Worm (Caenorhabditis elegans) whole organism, L4 larva: Measurements from ENCODE around the gene Y71H2AL.4.

ENCODE experiments used
- F26F4.8 ChIP-seq: fragments of 200-800 bp; sonication (Bioruptor generic); conservative IDR thresholded peaks from 2 replicates; pipeline ENCODE4 v1.3.6; 2022; ENCODE audit warnings: missing genetic modification characterization, missing compliant biosample characterization
- F37D6.2 ChIP-seq: sonication (generic microtip); optimal IDR thresholded peaks from 2 replicates; lab custom pipeline; 2016; ENCODE audit warnings: mild to moderate bottlenecking, missing genetic modification characterization, missing compliant biosample characterization
- F49E8.2 ChIP-seq: sonication (generic microtip); optimal IDR thresholded peaks from 2 replicates; lab custom pipeline; 2016; ENCODE audit warnings: missing compliant biosample characterization, mild to moderate bottlenecking, missing genetic modification characterization, borderline replicate concordance
- Y105C5A.15 ChIP-seq: fragments of 200-800 bp; sonication (Bioruptor generic); IDR thresholded peaks from 2 replicates; pipeline ENCODE4 v1.3.6; 2022; ENCODE audit warnings: missing genetic modification characterization, missing compliant biosample characterization
- Y75B8A.6 ChIP-seq: fragments of 200-800 bp; sonication (Bioruptor generic); IDR thresholded peaks from 2 replicates; pipeline ENCODE4 v1.3.6; 2022; ENCODE audit warnings: missing genetic modification reagents, missing genetic modification characterization, missing compliant biosample characterization
- ZK546.5 ChIP-seq, 2 experiments: sonication (generic microtip); optimal IDR thresholded peaks; 2 replicates each; lab custom pipeline; 2017; ENCODE audit warnings: missing biosample characterization in 2 of 2, missing genetic modification characterization in 2 of 2
- aha-1 ChIP-seq: fragments of 150-350 bp; peaks from one replicate; lab custom pipeline; 2014; ENCODE audit warnings: missing biosample characterization, missing genetic modification characterization
- ama-1 ChIP-seq: fragments of 150-350 bp; optimal IDR thresholded peaks from 2 replicates; lab custom pipeline; 2014; ENCODE audit warnings: inconsistent platforms, mixed read lengths
- ceh-20 ChIP-seq: fragments of 200-800 bp; sonication (Bioruptor generic); IDR thresholded peaks from 2 replicates; pipeline ENCODE4 v1.3.6; 2022; ENCODE audit warnings: missing genetic modification reagents, missing genetic modification characterization, missing compliant biosample characterization
- ceh-28 ChIP-seq: fragments of 150-350 bp; optimal IDR thresholded peaks from 2 replicates; lab custom pipeline; 2014; ENCODE audit warnings: missing biosample characterization, missing genetic modification reagents, missing genetic modification characterization
- ctbp-1 ChIP-seq: fragments of 200-800 bp; sonication (Bioruptor generic); IDR thresholded peaks from 2 replicates; pipeline ENCODE4 v1.3.6; 2022; ENCODE audit warnings: missing genetic modification reagents, missing genetic modification characterization, missing compliant biosample characterization
- daf-16 ChIP-seq, 3 experiments: sonication (generic microtip); optimal IDR thresholded peaks; 2 replicates each; lab custom pipeline; 2016 to 2017; ENCODE audit warnings: missing genetic modification characterization in 3 of 3, missing genetic modification reagents in 3 of 3, mild to moderate bottlenecking in 2 of 3, missing compliant biosample characterization in 2 of 3, missing biosample characterization in 1 of 3, moderate library complexity in 1 of 3
- daf-19 ChIP-seq: fragments of 200-800 bp; sonication (Bioruptor generic); conservative IDR thresholded peaks from 2 replicates; pipeline ENCODE4 v1.3.6; 2022; ENCODE audit warnings: missing genetic modification characterization, missing compliant biosample characterization
- daf-8 ChIP-seq: fragments of 200-800 bp; sonication (Bioruptor generic); IDR thresholded peaks from 2 replicates; pipeline ENCODE4 v1.3.6; 2022; ENCODE audit warnings: missing genetic modification characterization, missing compliant biosample characterization
- dmd-6 ChIP-seq: fragments of 200-800 bp; sonication (Bioruptor generic); IDR thresholded peaks from 2 replicates; pipeline ENCODE4 v1.3.6; 2022; ENCODE audit warnings: missing genetic modification reagents, missing genetic modification characterization, missing compliant biosample characterization
- dve-1 ChIP-seq: sonication (generic microtip); optimal IDR thresholded peaks from 2 replicates; lab custom pipeline; 2017; ENCODE audit warnings: antibody characterized with exemption, mild to moderate bottlenecking, missing genetic modification characterization, missing compliant biosample characterization; ENCODE audit not compliant: insufficient read depth
- hlh-11 ChIP-seq: fragments of 200-800 bp; sonication (Bioruptor generic); optimal IDR thresholded peaks from 2 replicates; lab custom pipeline; 2018; ENCODE audit warnings: mild to moderate bottlenecking, missing genetic modification characterization, missing compliant biosample characterization
- jun-1 ChIP-seq: fragments of 150-350 bp; optimal IDR thresholded peaks from 2 replicates; lab custom pipeline; 2014; ENCODE audit warnings: missing biosample characterization, missing genetic modification reagents, missing genetic modification characterization
- lin-1 ChIP-seq: fragments of 200-800 bp; sonication (Bioruptor generic); IDR thresholded peaks from 2 replicates; pipeline ENCODE4 v1.3.6; 2022; ENCODE audit warnings: missing genetic modification reagents, missing genetic modification characterization, missing compliant biosample characterization
- lin-29 ChIP-seq: fragments of 200-800 bp; sonication (Bioruptor generic); IDR thresholded peaks from 2 replicates; pipeline ENCODE4 v1.3.6; 2022; ENCODE audit warnings: missing genetic modification reagents, missing genetic modification characterization, missing compliant biosample characterization
- lin-38 ChIP-seq: fragments of 200-800 bp; sonication (Bioruptor generic); IDR thresholded peaks from 2 replicates; pipeline ENCODE4 v1.3.6; 2022; ENCODE audit warnings: missing genetic modification reagents, missing genetic modification characterization, missing compliant biosample characterization
- lir-3 ChIP-seq: sonication (generic microtip); optimal IDR thresholded peaks from 2 replicates; lab custom pipeline; 2016; ENCODE audit warnings: mild to moderate bottlenecking, missing genetic modification characterization, missing compliant biosample characterization
- mdl-1 ChIP-seq, 2 experiments: fragments of 150-350 bp in 1 of 2; sonication (generic microtip) in 1 of 2; optimal IDR thresholded peaks; 2 replicates each; lab custom pipeline; 2014 to 2017; ENCODE audit warnings: missing biosample characterization in 2 of 2, missing genetic modification characterization in 2 of 2
- mdt-29 ChIP-seq: fragments of 200-800 bp; sonication (Bioruptor generic); IDR thresholded peaks from 2 replicates; pipeline ENCODE4 v1.3.6; 2022; ENCODE audit warnings: missing genetic modification reagents, missing genetic modification characterization, missing compliant biosample characterization
- mxl-3 ChIP-seq: fragments of 200-800 bp; sonication (Bioruptor generic); optimal IDR thresholded peaks from 2 replicates; lab custom pipeline; 2018; ENCODE audit warnings: mild to moderate bottlenecking, missing genetic modification characterization, missing compliant biosample characterization
- nhr-11 ChIP-seq: fragments of 150-350 bp; optimal IDR thresholded peaks from 2 replicates; lab custom pipeline; 2014; ENCODE audit warnings: missing biosample characterization, missing genetic modification characterization
- nhr-25 ChIP-seq: sonication (generic microtip); optimal IDR thresholded peaks from 2 replicates; lab custom pipeline; 2017; ENCODE audit warnings: missing genetic modification characterization, mild to moderate bottlenecking, missing compliant biosample characterization, antibody characterized with exemption, moderate library complexity, borderline replicate concordance; ENCODE audit not compliant: insufficient read depth
- nhr-28 ChIP-seq: fragments of 150-350 bp; optimal IDR thresholded peaks from 2 replicates; lab custom pipeline; 2014; ENCODE audit warnings: missing biosample characterization, missing genetic modification characterization
- nhr-41 ChIP-seq: fragments of 200-800 bp; sonication (Bioruptor generic); IDR thresholded peaks from 2 replicates; pipeline ENCODE4 v1.3.6; 2022; ENCODE audit warnings: missing genetic modification reagents, missing genetic modification characterization, missing compliant biosample characterization
- nhr-42 ChIP-seq: fragments of 200-800 bp; sonication (Bioruptor generic); IDR thresholded peaks from 2 replicates; pipeline ENCODE4 v1.3.6; 2022; ENCODE audit warnings: missing genetic modification characterization, missing compliant biosample characterization
- nhr-48 ChIP-seq: sonication (generic microtip); optimal IDR thresholded peaks from 2 replicates; lab custom pipeline; 2016; ENCODE audit warnings: mild to moderate bottlenecking, missing genetic modification characterization, missing compliant biosample characterization
- nhr-6 ChIP-seq: fragments of 150-350 bp; optimal IDR thresholded peaks from 2 replicates; lab custom pipeline; 2014; ENCODE audit warnings: missing biosample characterization, missing genetic modification characterization
- nhr-77 ChIP-seq: fragments of 150-350 bp; optimal IDR thresholded peaks from 2 replicates; lab custom pipeline; 2014; ENCODE audit warnings: missing biosample characterization, missing genetic modification characterization
- pqm-1 ChIP-seq: sonication (generic microtip); optimal IDR thresholded peaks from 2 replicates; lab custom pipeline; 2017; ENCODE audit warnings: missing biosample characterization, missing genetic modification characterization
- rbr-2 ChIP-seq: sonication (generic microtip); optimal IDR thresholded peaks from 2 replicates; lab custom pipeline; 2016; ENCODE audit warnings: missing genotype, missing genetic modification characterization, missing compliant biosample characterization
- spr-1 ChIP-seq: sonication (generic microtip); optimal IDR thresholded peaks from 2 replicates; lab custom pipeline; 2016; ENCODE audit warnings: mild to moderate bottlenecking, missing genetic modification characterization, missing compliant biosample characterization
- spr-3 ChIP-seq: fragments of 200-800 bp; sonication (Bioruptor generic); optimal IDR thresholded peaks from 2 replicates; lab custom pipeline; 2018; ENCODE audit warnings: mild to moderate bottlenecking, missing genetic modification characterization, missing compliant biosample characterization
- tra-1 ChIP-seq: fragments of 200-800 bp; sonication (Bioruptor generic); IDR thresholded peaks from 2 replicates; pipeline ENCODE4 v1.3.6; 2022; ENCODE audit warnings: missing genetic modification reagents, missing genetic modification characterization, missing compliant biosample characterization
- unc-130 ChIP-seq: sonication (generic microtip); optimal IDR thresholded peaks from 2 replicates; lab custom pipeline; 2016; ENCODE audit warnings: missing genetic modification reagents, missing genetic modification characterization, missing compliant biosample characterization
- unc-62 ChIP-seq, 3 experiments: fragments of 150-350 bp in 1 of 3; sonication (generic microtip); optimal IDR thresholded peaks in 2 of 3; peaks in 1 of 3; 1 replicate in 1 of 3; 2 replicates in 2 of 3; lab custom pipeline; 2014 to 2017; ENCODE audit warnings: missing biosample characterization in 3 of 3, missing genetic modification characterization in 3 of 3, missing genetic modification reagents in 3 of 3, missing genotype in 1 of 3
- zfp-2 ChIP-seq: sonication (generic microtip); optimal IDR thresholded peaks from 2 replicates; lab custom pipeline; 2016; ENCODE audit warnings: mild to moderate bottlenecking, missing genetic modification characterization, missing compliant biosample characterization

Y71H2AL.4 gene

DNA sequence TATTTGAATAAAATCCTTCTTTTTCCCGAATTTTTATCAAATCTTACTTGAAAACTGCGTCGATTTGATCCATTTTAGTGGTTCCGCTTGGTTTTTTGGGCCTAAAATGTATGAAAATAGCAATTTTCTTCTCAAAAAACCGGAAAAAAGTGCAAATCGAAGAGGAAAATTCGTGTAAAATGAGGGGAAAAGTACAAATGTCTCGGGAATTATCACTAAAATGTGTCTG, 38.7 kb downstream of the Y71H2AL.4 start, which contains the start of gene Y71H2AM.11:
Gene Y71H2AM.11, minus strand, starts transcription at position 101 of the 229 bp plus-strand sequence.
- no peak for TF ChIP-seq daf-16 (GFP tag; optimal IDR thresholded peaks at IDR 0.05; lab: Kevin White, UChicago)
- no peak for TF ChIP-seq daf-16 (tag; optimal IDR thresholded peaks at IDR 0.05; lab: Kevin White, UChicago)
- TF ChIP-seq spr-1 (tag; lab: Kevin White, UChicago): no peak
- TF ChIP-seq daf-19 (GFP tag; lab: Robert Waterston, UW): no peak
- no peak for TF ChIP-seq nhr-6 (tag; lab: Kevin White, UChicago)
- no peak for TF ChIP-seq mdl-1 (tag; optimal IDR thresholded peaks at IDR 0.05; lab: Kevin White, UChicago)
- no peak for TF ChIP-seq nhr-25 (tag; lab: Kevin White, UChicago)
- no peak for TF ChIP-seq ceh-20 (GFP tag; lab: Robert Waterston, UW)
- no peak for TF ChIP-seq dmd-6 (GFP tag; lab: Robert Waterston, UW)
- no peak for TF ChIP-seq nhr-11
- TF ChIP-seq ctbp-1: no peak
- TF ChIP-seq zfp-2 (tag; lab: Kevin White, UChicago): no peak
- TF ChIP-seq, all 104 proteins: peak for 0

DNA sequence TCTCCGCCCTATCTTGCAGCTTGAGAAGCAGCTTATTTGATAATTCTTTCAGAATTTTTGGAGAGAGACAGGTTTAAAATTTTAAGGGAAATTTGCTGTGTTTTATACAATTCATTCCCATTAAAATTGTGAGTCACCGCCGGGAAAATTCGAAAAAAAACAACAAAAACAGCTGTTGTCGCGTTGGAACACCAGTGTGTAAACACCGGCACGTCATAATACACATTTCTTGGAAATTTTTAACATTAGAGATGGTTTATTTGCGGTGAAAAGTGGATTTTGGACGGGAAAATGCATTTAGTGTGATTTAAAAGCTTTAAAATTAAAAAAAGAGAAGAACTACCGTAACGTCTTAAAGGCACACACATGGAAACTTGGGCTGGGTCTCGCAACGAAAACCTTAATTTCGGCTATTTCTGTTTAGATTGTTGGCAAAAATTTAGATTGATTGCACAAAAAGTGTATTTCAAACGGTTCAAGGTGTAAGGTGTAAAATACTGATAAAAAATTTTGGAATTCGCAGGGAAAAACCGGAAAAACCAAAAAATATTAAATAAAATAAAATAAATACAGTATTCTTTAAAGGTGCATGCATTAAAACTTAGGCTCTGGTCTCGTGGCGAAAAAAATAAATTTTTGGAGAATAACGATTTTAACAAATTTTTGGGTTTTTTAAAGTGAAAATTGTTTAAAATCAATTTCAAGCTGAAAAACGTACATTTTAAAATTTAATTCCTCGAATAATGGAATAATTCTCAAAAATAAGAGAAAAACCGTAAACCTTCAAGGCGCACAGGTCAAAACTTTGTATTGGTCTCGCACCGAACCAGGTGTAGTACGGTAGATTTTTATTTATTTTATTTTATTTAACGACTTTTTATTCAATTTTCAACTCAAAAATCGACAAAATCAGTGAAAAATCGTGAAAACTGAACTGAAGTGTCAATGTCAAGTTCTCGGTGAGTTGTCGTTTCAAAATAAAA, 39.3 kb downstream of the Y71H2AL.4 start, which contains the start of gene cosa-1:
Gene cosa-1, plus strand, starts transcription at position 896 of the 983 bp plus-strand sequence.
- TF ChIP-seq spr-3 (GFP tag; lab: Kevin White, UChicago) (no peak), F49E8.2 (tag; lab: Kevin White, UChicago) (peak; percentile 86), unc-62 (GFP tag; optimal IDR thresholded peaks at IDR 0.05 in 1 of 2; lab: Kevin White, UChicago) (no peak), unc-62 (tag; optimal IDR thresholded peaks at IDR 0.05; lab: Kevin White, UChicago) (no peak), ama-1 (lab: Kevin White, UChicago) (no peak), hlh-11 (tag; lab: Kevin White, UChicago) (peak; percentile 69), daf-16 (GFP tag; optimal IDR thresholded peaks at IDR 0.05; lab: Kevin White, UChicago) (peak in 1 of 2 experiments; percentile 13), daf-16 (tag; optimal IDR thresholded peaks at IDR 0.05; lab: Kevin White, UChicago) (no peak), mdt-29 (GFP tag; lab: Robert Waterston, UW) (no peak), lin-38 (0 out of 2 replicates have a peak, but pooled peaks have one; percentile 28), aha-1 (tag; lab: Kevin White, UChicago) (no peak), unc-130 (GFP tag; lab: Kevin White, UChicago) (peak; percentile 63), dve-1 (tag; lab: Kevin White, UChicago) (peak; percentile 17), nhr-28 (tag; lab: Kevin White, UChicago) (no peak)

- TF ChIP-seq nhr-41 (GFP tag; lab: Robert Waterston, UW): no peak
- TF ChIP-seq lin-29 (GFP tag; lab: Robert Waterston, UW): no peak
- TF ChIP-seq lir-3 (tag; lab: Kevin White, UChicago): no peak
- no peak for TF ChIP-seq daf-16 (GFP tag; optimal IDR thresholded peaks at IDR 0.05; lab: Kevin White, UChicago)
- peak; percentile 25 for TF ChIP-seq daf-16 (tag; optimal IDR thresholded peaks at IDR 0.05; lab: Kevin White, UChicago)
- TF ChIP-seq daf-8 (GFP tag; lab: Robert Waterston, UW): no peak
- no peak for TF ChIP-seq jun-1 (tag; lab: Kevin White, UChicago)
- TF ChIP-seq Y75B8A.6 (GFP tag; lab: Robert Waterston, UW): no peak
- no peak for TF ChIP-seq ceh-28 (tag; lab: Kevin White, UChicago)
- peak; percentile 12 for TF ChIP-seq nhr-48
- TF ChIP-seq F37D6.2 (tag; lab: Kevin White, UChicago): no peak
- no peak for TF ChIP-seq nhr-42 (GFP tag; lab: Robert Waterston, UW)
- peak; percentile 35 for TF ChIP-seq aha-1 (tag; lab: Kevin White, UChicago)
- TF ChIP-seq nhr-28 (tag; lab: Kevin White, UChicago): peak; percentile 30
- TF ChIP-seq pqm-1: peak; percentile 34
- TF ChIP-seq F49E8.2 (tag; lab: Kevin White, UChicago): no peak
- no peak for TF ChIP-seq ZK546.5 (tag; optimal IDR thresholded peaks at IDR 0.05; lab: Kevin White, UChicago)
- TF ChIP-seq hlh-11 (tag; lab: Kevin White, UChicago): peak; percentile 61
- TF ChIP-seq rbr-2 (tag; lab: Kevin White, UChicago): no peak
- TF ChIP-seq dve-1 (tag; lab: Kevin White, UChicago): peak; percentile 40
- TF ChIP-seq ama-1 (lab: Kevin White, UChicago): no peak
- TF ChIP-seq unc-62 (GFP tag; optimal IDR thresholded peaks at IDR 0.05 in 1 of 2; lab: Kevin White, UChicago): no peak
- TF ChIP-seq unc-62 (tag; optimal IDR thresholded peaks at IDR 0.05; lab: Kevin White, UChicago): no peak
- no peak for TF ChIP-seq mxl-3 (GFP tag; lab: Kevin White, UChicago)
- TF ChIP-seq dmd-6 (GFP tag; lab: Robert Waterston, UW): peak; percentile 62
- 0 out of 2 replicates have a peak, but pooled peaks have one; percentile 55 for TF ChIP-seq tra-1 (GFP tag; lab: Robert Waterston, UW)
- TF ChIP-seq Y105C5A.15: no peak
- TF ChIP-seq nhr-77 (tag; lab: Kevin White, UChicago): peak; percentile 44
- no peak for TF ChIP-seq F26F4.8 (GFP tag; lab: Robert Waterston, UW)
- peak; percentile 6; the same call in 1 of the 2 replicates for TF ChIP-seq lin-1 (GFP tag; lab: Robert Waterston, UW)
Observed at ce11 chrIII:2733606-2734183, 47.5 kb downstream of the Y71H2AL.4 start, which contains the start of gene Y71H2AM.12. TSS of gene Y71H2AM.12 (minus strand) at chrIII:2734091.
